Worm (Caenorhabditis elegans) whole organism, mixed stage, embryonic: ENCODE measurements around the gene oac-51.

ENCODE experiments used
- ceh-43 ChIP-seq: fragments of 200-800 bp; sonication (Bioruptor generic); optimal IDR thresholded peaks from 2 replicates; lab custom pipeline; 2018; ENCODE audit warnings: mild to moderate bottlenecking, missing genetic modification characterization, moderate library complexity, missing compliant biosample characterization
- cnd-1 ChIP-seq: fragments of 200-800 bp; sonication (Bioruptor generic); optimal IDR thresholded peaks from 2 replicates; lab custom pipeline; 2018; ENCODE audit warnings: mild to moderate bottlenecking, missing genetic modification characterization, missing compliant biosample characterization
- mep-1 ChIP-seq: fragments of 150-350 bp; optimal IDR thresholded peaks from 2 replicates; lab custom pipeline; 2017; ENCODE audit warnings: missing biosample characterization, missing genetic modification reagents, missing genetic modification characterization, inconsistent platforms
- mls-2 ChIP-seq: sonication (generic microtip); optimal IDR thresholded peaks from 2 replicates; lab custom pipeline; 2016; ENCODE audit warnings: mild to moderate bottlenecking, missing genetic modification characterization, moderate library complexity, missing compliant biosample characterization
- nhr-12 ChIP-seq: fragments of 150-350 bp; optimal IDR thresholded peaks from 2 replicates; lab custom pipeline; 2014; ENCODE audit warnings: missing biosample characterization, missing genetic modification characterization
- nhr-28 ChIP-seq: fragments of 150-350 bp; optimal IDR thresholded peaks from 2 replicates; lab custom pipeline; 2014; ENCODE audit warnings: missing biosample characterization, missing genetic modification characterization
- pha-4 ChIP-seq: fragments of 150-350 bp; optimal IDR thresholded peaks from 2 replicates; lab custom pipeline; 2018; ENCODE audit warnings: missing biosample characterization, missing genetic modification reagents, missing genetic modification characterization
- snpc-4 ChIP-seq: fragments of 150-350 bp; optimal IDR thresholded peaks from 2 replicates; lab custom pipeline; 2014; ENCODE audit warnings: missing biosample characterization, missing genetic modification characterization
- ztf-11 ChIP-seq: fragments of 150-350 bp; optimal IDR thresholded peaks from 2 replicates; lab custom pipeline; 2014; ENCODE audit warnings: missing biosample characterization, missing genetic modification characterization

DNA sequence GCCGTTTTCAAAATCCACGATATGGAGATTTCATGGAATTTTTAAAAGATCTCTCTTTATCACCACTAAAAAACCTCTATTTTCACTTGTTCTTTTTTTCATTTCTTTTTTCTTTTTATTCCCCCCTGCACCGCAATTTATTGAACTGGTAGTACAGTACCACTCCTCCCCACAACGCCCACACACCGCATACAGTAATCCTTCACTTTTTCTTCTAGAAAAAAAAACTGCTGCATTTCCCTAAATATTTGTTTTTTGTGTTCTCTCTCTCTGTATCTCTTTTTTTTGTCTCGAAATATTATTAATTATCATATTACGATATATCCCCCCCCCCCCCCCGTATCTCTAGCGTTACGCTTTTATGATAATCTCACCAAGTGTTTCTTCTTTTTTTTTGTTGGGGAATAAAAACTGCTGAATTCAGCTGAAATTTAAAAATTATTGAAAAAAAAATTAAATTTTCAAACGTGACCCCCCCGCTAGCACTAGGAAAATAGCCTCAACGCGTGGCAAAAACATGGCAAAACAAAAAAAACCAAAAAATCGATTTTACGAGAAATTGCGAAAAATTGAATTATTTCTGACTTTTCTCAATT is 19.7 kb upstream of the oac-51 start, which contains the start of gene Y24D9B.1:
- TF ChIP-seq cnd-1 (tag; lab: Kevin White, UChicago) (no peak), nhr-28 (tag; lab: Kevin White, UChicago) (no peak), ceh-43 (GFP tag; lab: Kevin White, UChicago) (no peak), snpc-4 (tag; lab: Kevin White, UChicago) (no peak), mls-2 (no peak), ztf-11 (tag; lab: Kevin White, UChicago) (no peak), nhr-12 (tag; lab: Kevin White, UChicago) (no peak), pha-4 (tag; lab: Kevin White, UChicago) (no peak), mep-1 (tag; lab: Kevin White, UChicago) (no peak)
